Worm (Caenorhabditis elegans): ENCODE results near the gene ZK1307.1.

Gene ZK1307.1

ce11 chrII:9655530-9656139 lies at the start of gene ZK1307.1:
Gene ZK1307.1, minus strand, starts transcription at chrII:9655580.
- TF ChIP-seq nhr-25 (tag; optimal IDR thresholded peaks at IDR 0.05) (no peak), sma-9 (GFP tag; optimal IDR thresholded peaks at IDR 0.05) (peak; percentile 17), sma-9 (tag; optimal IDR thresholded peaks at IDR 0.05) (no peak), nhr-77 (tag; optimal IDR thresholded peaks at IDR 0.05) (no peak), ama-1 (optimal IDR thresholded peaks at IDR 0.05) (no peak), unc-55 (GFP tag; optimal IDR thresholded peaks at IDR 0.05) (no peak), mab-5 (tag; optimal IDR thresholded peaks at IDR 0.05) (no peak), egl-27 (tag; optimal IDR thresholded peaks at IDR 0.05) (no peak), ceh-82 (tag; optimal IDR thresholded peaks at IDR 0.05) (no peak), sem-4 (tag; optimal IDR thresholded peaks at IDR 0.05) (no peak), nhr-12 (tag; optimal IDR thresholded peaks at IDR 0.05) (no peak), nhr-21 (tag; optimal IDR thresholded peaks at IDR 0.05) (no peak), zag-1 (tag; optimal IDR thresholded peaks at IDR 0.05) (no peak), elt-3 (tag; optimal IDR thresholded peaks at IDR 0.05) (no peak), nhr-129 (tag; optimal IDR thresholded peaks at IDR 0.05) (peak; percentile 18), ztf-1 (GFP tag; conservative IDR thresholded peaks at IDR 0.05) (no peak)

- TF ChIP-seq egl-27 (tag; optimal IDR thresholded peaks at IDR 0.05) (no peak), peb-1 (tag; optimal IDR thresholded peaks at IDR 0.05) (no peak), sma-9 (GFP tag; optimal IDR thresholded peaks at IDR 0.05) (no peak), sma-9 (tag; optimal IDR thresholded peaks at IDR 0.05) (no peak), nhr-10 (tag; optimal IDR thresholded peaks at IDR 0.05) (no peak), C34F6.9 (tag; optimal IDR thresholded peaks at IDR 0.05) (no peak), alr-1 (tag; optimal IDR thresholded peaks at IDR 0.05) (no peak), blmp-1 (tag; optimal IDR thresholded peaks at IDR 0.05; ENCODE audit: insufficient read depth) (no peak)
Observed at ce11 chrII:9704746-9705145, 49.4 kb upstream of the ZK1307.1 start, which contains the start of gene Y53C12A.10. Gene Y53C12A.10, minus strand, starts transcription at chrII:9704846.

ce11 chrII:9703601-9704000 lies 48.2 kb upstream of the ZK1307.1 start, which contains the start of gene mop-25.2:
Gene mop-25.2, minus strand, starts transcription at chrII:9703701.
- TF ChIP-seq peb-1 (tag; optimal IDR thresholded peaks at IDR 0.05) (no peak), egl-27 (tag; optimal IDR thresholded peaks at IDR 0.05) (no peak), ama-1 (optimal IDR thresholded peaks at IDR 0.05) (no peak), ztf-11 (tag; optimal IDR thresholded peaks at IDR 0.05) (no peak), zag-1 (tag; optimal IDR thresholded peaks at IDR 0.05) (no peak), nhr-25 (tag; optimal IDR thresholded peaks at IDR 0.05) (no peak), fos-1 (tag; optimal IDR thresholded peaks at IDR 0.05) (no peak), aly-2 (tag; optimal IDR thresholded peaks at IDR 0.05) (no peak), elt-3 (tag; optimal IDR thresholded peaks at IDR 0.05) (no peak)

- TF ChIP-seq nhr-23 (tag; optimal IDR thresholded peaks at IDR 0.05) (no peak), nhr-25 (tag; optimal IDR thresholded peaks at IDR 0.05) (no peak), zag-1 (tag; optimal IDR thresholded peaks at IDR 0.05) (no peak), ama-1 (optimal IDR thresholded peaks at IDR 0.05) (no peak), unc-55 (GFP tag; optimal IDR thresholded peaks at IDR 0.05) (no peak), mdl-1 (tag; optimal IDR thresholded peaks at IDR 0.05) (no peak), nhr-12 (tag; optimal IDR thresholded peaks at IDR 0.05) (no peak)
Observed at ce11 chrII:9700363-9700762, 45.0 kb upstream of the ZK1307.1 start, which contains the start of the genes Y53C12A.8 and Y53C12A.7. Gene Y53C12A.8, minus strand, starts transcription at chrII:9700463. Gene Y53C12A.7, plus strand, starts transcription at chrII:9700543.

ce11 chrII:9695942-9696341 lies 40.6 kb upstream of the ZK1307.1 start:
- peak in 1 of 2 experiments; percentile 30 for TF ChIP-seq lsy-2 (tag; optimal IDR thresholded peaks at IDR 0.05)
- peak; percentile 15 for TF ChIP-seq sma-9 (GFP tag; optimal IDR thresholded peaks at IDR 0.05)
- TF ChIP-seq sma-9 (tag; optimal IDR thresholded peaks at IDR 0.05) = no peak
- peak; percentile 7 for TF ChIP-seq zag-1 (tag; optimal IDR thresholded peaks at IDR 0.05)
- TF ChIP-seq mab-5 (tag; optimal IDR thresholded peaks at IDR 0.05) = no peak

ce11 chrII:9691839-9692238 lies 36.5 kb upstream of the ZK1307.1 start, which contains the start of gene nlp-11:
Gene nlp-11, minus strand, starts transcription at chrII:9691939.
- no peak for TF ChIP-seq nhr-77 (tag; optimal IDR thresholded peaks at IDR 0.05)
- TF ChIP-seq ceh-82 (tag; optimal IDR thresholded peaks at IDR 0.05) = no peak
- TF ChIP-seq mbf-1 (tag; optimal IDR thresholded peaks at IDR 0.05) = no peak
- TF ChIP-seq nhr-129 (tag; optimal IDR thresholded peaks at IDR 0.05) = no peak
- TF ChIP-seq lin-39 (tag; optimal IDR thresholded peaks at IDR 0.05) = no peak
- no peak for TF ChIP-seq fos-1 (tag; optimal IDR thresholded peaks at IDR 0.05)
- no peak for TF ChIP-seq Y55F3AM.14 (GFP tag; optimal IDR thresholded peaks at IDR 0.05)
- no peak for TF ChIP-seq egl-27 (tag; optimal IDR thresholded peaks at IDR 0.05)
- no peak for TF ChIP-seq crh-2 (tag; optimal IDR thresholded peaks at IDR 0.05)
- no peak for TF ChIP-seq mab-5 (tag; optimal IDR thresholded peaks at IDR 0.05)
- TF ChIP-seq nhr-23 (tag; optimal IDR thresholded peaks at IDR 0.05) = no peak
- no peak for TF ChIP-seq lin-13 (GFP tag; optimal IDR thresholded peaks at IDR 0.05)
- TF ChIP-seq sma-3 (GFP tag; optimal IDR thresholded peaks at IDR 0.05) = no peak
- no peak for TF ChIP-seq ztf-1 (GFP tag; conservative IDR thresholded peaks at IDR 0.05)
- no peak for TF ChIP-seq R02D3.7 (tag; optimal IDR thresholded peaks at IDR 0.05)
- TF ChIP-seq aly-2 (tag; optimal IDR thresholded peaks at IDR 0.05) = no peak
- no peak for TF ChIP-seq zag-1 (tag; optimal IDR thresholded peaks at IDR 0.05)
- TF ChIP-seq dmd-4 (tag; optimal IDR thresholded peaks at IDR 0.05) = no peak
